Worm (Caenorhabditis elegans): ENCODE results near the gene coa-4.
"Not testable (repeated sequence)": the region's sequence is repeated elsewhere in the genome, so short reads cannot be mapped to it uniquely, and the experiment has no call there.

DNA sequence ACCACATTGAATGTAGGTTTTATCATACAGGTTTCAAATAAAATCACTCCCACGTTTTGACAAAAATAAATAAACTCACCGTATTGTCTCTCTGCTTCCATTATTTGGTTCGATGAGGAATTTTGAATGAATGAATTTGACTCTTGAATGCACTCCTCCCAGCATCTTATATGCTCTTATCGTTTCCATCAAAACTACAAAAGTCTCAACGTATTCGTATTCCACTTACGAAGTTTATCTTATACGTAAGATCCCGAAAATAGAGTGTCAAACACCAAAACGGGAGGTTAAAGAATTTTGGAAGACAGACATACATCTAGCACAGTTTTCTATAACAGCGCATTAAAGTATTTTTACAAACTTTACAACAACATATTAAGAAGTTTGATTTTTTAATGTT is 41.6 kb downstream of the coa-4 start, which contains the start of gene nhr-264:
- TF ChIP-seq ets-4 (GFP tag; optimal IDR thresholded peaks at IDR 0.05); unc-62 (GFP tag; optimal IDR thresholded peaks at IDR 0.05); nhr-90 (tag; optimal IDR thresholded peaks at IDR 0.05); xnd-1 (tag; optimal IDR thresholded peaks at IDR 0.05); zim-3 (tag; optimal IDR thresholded peaks at IDR 0.05); ceh-27 (GFP tag; optimal IDR thresholded peaks at IDR 0.05): not testable (repeated sequence)

All from whole organism, young adult.